Fruit fly (Drosophila melanogaster) whole organism, embryonic: ENCODE measurements around the gene Polr1D.

ENCODE experiments used
- ATbp ChIP-seq: fragments of 200-800 bp; sonication (Bioruptor generic); optimal IDR thresholded peaks from 2 replicates; lab custom pipeline; 2017; ENCODE audit warnings: missing biosample characterization, mild to moderate bottlenecking, missing genetic modification characterization, missing genetic modification reagents
- B-H2 ChIP-seq: fragments of 200-800 bp; sonication (Bioruptor generic); optimal IDR thresholded peaks from 2 replicates; lab custom pipeline; 2018; ENCODE audit warnings: missing biosample characterization, mild to moderate bottlenecking, missing genetic modification characterization
- CG10959 ChIP-seq: fragments of 200-800 bp; sonication (Bioruptor generic); IDR thresholded peaks from 2 replicates; pipeline ENCODE4 v1.3.6; 2022; ENCODE audit warnings: missing biosample characterization, missing genetic modification characterization
- CG11093 ChIP-seq: fragments of 200-800 bp; sonication (Bioruptor generic); IDR thresholded peaks from 3 replicates; pipeline ENCODE4 v1.3.6; 2022; ENCODE audit warnings: missing biosample characterization, missing genetic modification characterization
- CG12299 ChIP-seq: fragments of 200-800 bp; sonication (Bioruptor generic); optimal IDR thresholded peaks from 2 replicates; lab custom pipeline; 2018; ENCODE audit warnings: missing biosample characterization, mild to moderate bottlenecking, missing genetic modification characterization
- CG1233 ChIP-seq: fragments of 200-800 bp; sonication (Bioruptor generic); optimal IDR thresholded peaks from 4 replicates; lab custom pipeline; 2018; ENCODE audit warnings: missing biosample characterization, mild to moderate bottlenecking, missing genetic modification characterization
- CG13775 ChIP-seq: fragments of 200-800 bp; sonication (Bioruptor generic); optimal IDR thresholded peaks from 3 replicates; lab custom pipeline; 2017; ENCODE audit warnings: missing biosample characterization, mild to moderate bottlenecking, missing genetic modification characterization
- CG14965 ChIP-seq: fragments of 200-800 bp; sonication (Bioruptor generic); optimal IDR thresholded peaks from 2 replicates; lab custom pipeline; 2016; ENCODE audit warnings: missing biosample characterization, missing genetic modification characterization, borderline replicate concordance
- CG18599 ChIP-seq: fragments of 200-800 bp; sonication (Bioruptor generic); optimal IDR thresholded peaks from 3 replicates; lab custom pipeline; 2017; ENCODE audit warnings: missing biosample characterization, missing genetic modification characterization, mild to moderate bottlenecking, moderate library complexity, missing genetic modification reagents
- CG32772 ChIP-seq: fragments of 200-800 bp; sonication (Bioruptor generic); IDR thresholded peaks from 2 replicates; pipeline ENCODE4 v1.3.6; 2022; ENCODE audit warnings: missing biosample characterization, missing genetic modification characterization
- CG33557 ChIP-seq: fragments of 200-800 bp; sonication (Bioruptor generic); optimal IDR thresholded peaks from 2 replicates; lab custom pipeline; 2019; ENCODE audit warnings: missing biosample characterization, mild to moderate bottlenecking, missing genetic modification characterization, moderate library complexity
- CG34422 ChIP-seq: fragments of 200-800 bp; sonication (Bioruptor generic); IDR thresholded peaks from 3 replicates; pipeline ENCODE4 v1.3.6; 2022; ENCODE audit warnings: missing biosample characterization, missing genetic modification characterization
- CG4328 ChIP-seq: fragments of 200-800 bp; sonication (Bioruptor generic); optimal IDR thresholded peaks from 3 replicates; lab custom pipeline; 2017; ENCODE audit warnings: missing biosample characterization, missing genetic modification reagents, missing genetic modification characterization
- CG5180 ChIP-seq: fragments of 200-800 bp; sonication (Bioruptor generic); optimal IDR thresholded peaks from 3 replicates; lab custom pipeline; 2017; ENCODE audit warnings: missing biosample characterization, missing genetic modification characterization, mild to moderate bottlenecking, moderate library complexity, missing genetic modification reagents
- CG6689 ChIP-seq: fragments of 200-800 bp; sonication (Bioruptor generic); IDR thresholded peaks from 2 replicates; pipeline ENCODE4 v1.3.6; 2022; ENCODE audit warnings: missing biosample characterization, missing genetic modification characterization
- CG6813 ChIP-seq: fragments of 200-800 bp; sonication (Bioruptor generic); optimal IDR thresholded peaks from 2 replicates; lab custom pipeline; 2017; ENCODE audit warnings: missing biosample characterization, missing genetic modification characterization, mild to moderate bottlenecking, moderate library complexity, missing genetic modification reagents
- CG7271 ChIP-seq: fragments of 200-800 bp; sonication (Bioruptor generic); optimal IDR thresholded peaks from 2 replicates; lab custom pipeline; 2018; ENCODE audit warnings: missing biosample characterization, mild to moderate bottlenecking, missing genetic modification characterization, moderate library complexity
- CG7372 ChIP-seq: fragments of 200-800 bp; sonication (Bioruptor generic); IDR thresholded peaks from 2 replicates; pipeline ENCODE4 v1.3.6; 2022; ENCODE audit warnings: missing biosample characterization, missing genetic modification characterization
- CG7745 ChIP-seq: fragments of 200-800 bp; sonication (Bioruptor generic); optimal IDR thresholded peaks from 2 replicates; lab custom pipeline; 2018; ENCODE audit warnings: missing biosample characterization, mild to moderate bottlenecking, missing genetic modification characterization, moderate library complexity
- CG9797 ChIP-seq: fragments of 200-800 bp; sonication (Bioruptor generic); optimal IDR thresholded peaks from 3 replicates; lab custom pipeline; 2018; ENCODE audit warnings: missing biosample characterization, mild to moderate bottlenecking, missing genetic modification characterization
- CG9876 ChIP-seq: fragments of 200-800 bp; sonication (Bioruptor generic); optimal IDR thresholded peaks from 2 replicates; lab custom pipeline; 2016; ENCODE audit warnings: missing biosample characterization, missing genetic modification characterization
- CG9932 ChIP-seq: fragments of 200-800 bp; sonication (Bioruptor generic); IDR thresholded peaks from 2 replicates; pipeline ENCODE4 v1.3.6; 2022; ENCODE audit warnings: missing biosample characterization, missing genetic modification characterization
- CTCF ChIP-seq: fragments of 200-800 bp; sonication (Bioruptor generic); optimal IDR thresholded peaks from 2 replicates; lab custom pipeline; 2017; ENCODE audit warnings: missing biosample characterization, mild to moderate bottlenecking, missing genetic modification characterization, moderate library complexity
- Dbx ChIP-seq: fragments of 200-800 bp; sonication (Bioruptor generic); IDR thresholded peaks from 3 replicates; pipeline ENCODE4 v1.3.6; 2022; ENCODE audit warnings: missing biosample characterization, missing genetic modification characterization
- E2f1 ChIP-seq: fragments of 200-800 bp; sonication (Bioruptor generic); IDR thresholded peaks from 2 replicates; pipeline ENCODE4 v1.3.6; 2022; ENCODE audit warnings: missing biosample characterization, missing genetic modification characterization
- Fer1 ChIP-seq: fragments of 200-800 bp; sonication (Bioruptor generic); optimal IDR thresholded peaks from 2 replicates; lab custom pipeline; 2017; ENCODE audit warnings: missing biosample characterization, mild to moderate bottlenecking, missing genetic modification characterization
- HLH54F ChIP-seq: fragments of 200-800 bp; sonication (Bioruptor generic); optimal IDR thresholded peaks from 3 replicates; lab custom pipeline; 2016; ENCODE audit warnings: missing biosample characterization, missing genetic modification characterization
- HmgZ ChIP-seq: fragments of 200-800 bp; sonication (Bioruptor generic); optimal IDR thresholded peaks from 2 replicates; lab custom pipeline; 2018; ENCODE audit warnings: missing biosample characterization, mild to moderate bottlenecking, missing genetic modification characterization
- Optix ChIP-seq: fragments of 200-800 bp; sonication (Bioruptor generic); IDR thresholded peaks from 3 replicates; pipeline ENCODE4 v1.3.6; 2022; ENCODE audit warnings: missing biosample characterization, missing genetic modification characterization
- Side ChIP-seq: fragments of 200-800 bp; sonication (Bioruptor generic); optimal IDR thresholded peaks from 2 replicates; lab custom pipeline; 2016; ENCODE audit warnings: missing biosample characterization, missing genetic modification characterization
- Sox102F ChIP-seq: fragments of 200-800 bp; sonication (Bioruptor generic); optimal IDR thresholded peaks from 2 replicates; lab custom pipeline; 2018; ENCODE audit warnings: missing biosample characterization, mild to moderate bottlenecking, missing genetic modification characterization, moderate library complexity
- Sry-β ChIP-seq: fragments of 200-800 bp; sonication (Bioruptor generic); optimal IDR thresholded peaks from 2 replicates; lab custom pipeline; 2018; ENCODE audit warnings: missing biosample characterization, mild to moderate bottlenecking, missing genetic modification characterization, moderate library complexity
- Taf1 ChIP-seq: fragments of 200-800 bp; sonication (Bioruptor generic); IDR thresholded peaks from 2 replicates; pipeline ENCODE4 v1.3.6; 2022; ENCODE audit warnings: missing biosample characterization, missing genetic modification characterization
- Xbp1 ChIP-seq: fragments of 200-800 bp; sonication (Bioruptor generic); optimal IDR thresholded peaks from 3 replicates; lab custom pipeline; 2016; ENCODE audit warnings: missing biosample characterization, mild to moderate bottlenecking, missing genetic modification characterization
- btn ChIP-seq: fragments of 200-800 bp; sonication (Bioruptor generic); optimal IDR thresholded peaks from 2 replicates; lab custom pipeline; 2016; ENCODE audit warnings: missing biosample characterization, missing genetic modification characterization
- cad ChIP-seq: fragments of >200 bp; optimal IDR thresholded peaks from 2 replicates; lab custom pipeline; 2017; ENCODE audit warnings: missing biosample characterization, missing genetic modification characterization
- cg ChIP-seq: fragments of 200-800 bp; sonication (Bioruptor generic); optimal IDR thresholded peaks from 3 replicates; lab custom pipeline; 2019; ENCODE audit warnings: missing biosample characterization, mild to moderate bottlenecking, missing genetic modification characterization, moderate library complexity
- ci ChIP-seq: fragments of 200-800 bp; sonication (Bioruptor generic); IDR thresholded peaks from 3 replicates; pipeline ENCODE4 v1.3.6; 2022; ENCODE audit warnings: missing biosample characterization, missing genetic modification characterization
- crc ChIP-seq: fragments of 200-800 bp; sonication (Bioruptor generic); optimal IDR thresholded peaks from 2 replicates; lab custom pipeline; 2016; ENCODE audit warnings: missing biosample characterization, missing genetic modification characterization
- croc ChIP-seq: fragments of 200-800 bp; sonication (Bioruptor generic); conservative IDR thresholded peaks from 3 replicates; pipeline ENCODE4 v1.3.6; 2022; ENCODE audit warnings: missing biosample characterization, missing genetic modification characterization
- cwo ChIP-seq: fragments of 200-800 bp; sonication (Bioruptor generic); optimal IDR thresholded peaks from 3 replicates; lab custom pipeline; 2017; ENCODE audit warnings: missing biosample characterization, missing genetic modification characterization, mild to moderate bottlenecking, moderate library complexity, missing genetic modification reagents
- dan ChIP-seq: fragments of 200-800 bp; sonication (Bioruptor generic); IDR thresholded peaks from 2 replicates; pipeline ENCODE4 v1.3.6; 2022; ENCODE audit warnings: missing biosample characterization, missing genetic modification characterization
- fd64A ChIP-seq: fragments of 200-800 bp; sonication (Bioruptor generic); optimal IDR thresholded peaks from 3 replicates; lab custom pipeline; 2018; ENCODE audit warnings: missing biosample characterization, mild to moderate bottlenecking, missing genetic modification characterization
- insv ChIP-seq, 2 experiments: fragments of 200-800 bp; sonication (Bioruptor generic); optimal IDR thresholded peaks; 3 replicates each; lab custom pipeline; 2016 to 2018; ENCODE audit warnings: missing biosample characterization in 2 of 2, missing genetic modification characterization in 2 of 2
- nerfin-2 ChIP-seq: fragments of 200-800 bp; sonication (Bioruptor generic); IDR thresholded peaks from 2 replicates; pipeline ENCODE4 v1.3.6; 2022; ENCODE audit warnings: missing biosample characterization, missing genetic modification characterization; ENCODE audit not compliant: partially characterized antibody
- nom ChIP-seq: fragments of 200-800 bp; sonication (Bioruptor generic); optimal IDR thresholded peaks from 2 replicates; lab custom pipeline; 2017; ENCODE audit warnings: missing biosample characterization, missing genetic modification characterization, mild to moderate bottlenecking, moderate library complexity, missing genetic modification reagents
- pnt ChIP-seq: fragments of 200-800 bp; sonication (Bioruptor generic); optimal IDR thresholded peaks from 3 replicates; lab custom pipeline; 2016; ENCODE audit warnings: missing biosample characterization, missing genetic modification characterization
- sens-2 ChIP-seq: fragments of 200-800 bp; sonication (Bioruptor generic); IDR thresholded peaks from 2 replicates; pipeline ENCODE4 v1.3.6; 2022; ENCODE audit warnings: missing biosample characterization, missing genetic modification characterization
- sim ChIP-seq: fragments of 200-800 bp; sonication (Bioruptor generic); IDR thresholded peaks from 2 replicates; pipeline ENCODE4 v1.3.6; 2022; ENCODE audit warnings: missing biosample characterization, missing genetic modification characterization
- sima ChIP-seq: fragments of 200-800 bp; sonication (Bioruptor generic); optimal IDR thresholded peaks from 2 replicates; lab custom pipeline; 2016; ENCODE audit warnings: missing biosample characterization, missing genetic modification characterization
- sqz ChIP-seq: fragments of 200-800 bp; sonication (Bioruptor generic); optimal IDR thresholded peaks from 3 replicates; lab custom pipeline; 2018; ENCODE audit warnings: missing biosample characterization, mild to moderate bottlenecking, missing genetic modification characterization
- zf30C ChIP-seq: fragments of 200-800 bp; sonication (Bioruptor generic); optimal IDR thresholded peaks from 3 replicates; lab custom pipeline; 2018; ENCODE audit warnings: missing biosample characterization, mild to moderate bottlenecking, missing genetic modification characterization

Gene Polr1D

dm6 chr2L:19120984-19121383 is 14.0 kb downstream of the Polr1D start (continued):
- no peak for TF ChIP-seq Taf1
- no peak for TF ChIP-seq sqz (GFP tag; lab: Kevin White, UChicago)
- no peak for TF ChIP-seq CG9797
- TF ChIP-seq CTCF = no peak
- peak; percentile 38; the same call in 1 of the 3 replicates for TF ChIP-seq CG34422 (GFP tag; lab: Robert Waterston, UW)
- TF ChIP-seq zf30C (GFP tag; lab: Kevin White, UChicago) = no peak
- no peak for TF ChIP-seq HmgZ (tag; lab: Kevin White, UChicago)
- peak; percentile 28 for TF ChIP-seq CG1233
- no peak for TF ChIP-seq croc
- no peak for TF ChIP-seq B-H2 (GFP tag; lab: Kevin White, UChicago)
- no peak for TF ChIP-seq E2f1 (GFP tag; lab: Robert Waterston, UW)
- TF ChIP-seq btn (GFP tag; lab: Kevin White, UChicago) = no peak
- TF ChIP-seq nom (GFP tag; lab: Kevin White, UChicago) = no peak
- peak; percentile 58 for TF ChIP-seq Xbp1 (GFP tag; lab: Kevin White, UChicago)
- no peak for TF ChIP-seq CG11093 (GFP tag; lab: Robert Waterston, UW)
- no peak for TF ChIP-seq CG5180 (GFP tag; lab: Kevin White, UChicago)
- TF ChIP-seq ci (GFP tag; lab: Robert Waterston, UW) = peak; percentile 43; the same call in 1 of the 3 replicates
- TF ChIP-seq CG18599 (GFP tag; lab: Kevin White, UChicago) = peak; percentile 57
- TF ChIP-seq sens-2 (GFP tag; lab: Robert Waterston, UW) = no peak
- no peak for TF ChIP-seq fd64A (GFP tag; lab: Kevin White, UChicago)
- TF ChIP-seq cwo (GFP tag; lab: Kevin White, UChicago) = no peak
- no peak for TF ChIP-seq CG12299
- TF ChIP-seq dan (GFP tag; lab: Robert Waterston, UW) = no peak
- TF ChIP-seq cad (GFP tag; lab: Kevin White, UChicago) = no peak
- TF ChIP-seq CG14965 = no peak
- TF ChIP-seq sima (GFP tag; lab: Kevin White, UChicago) = no peak
- no peak for TF ChIP-seq nerfin-2
- TF ChIP-seq HLH54F (GFP tag; lab: Kevin White, UChicago) = peak; percentile 37
- TF ChIP-seq CG6689 = 0 out of 2 replicates have a peak, but pooled peaks have one; percentile 23
- peak; percentile 12 for TF ChIP-seq CG13775 (GFP tag; lab: Kevin White, UChicago)
- peak; percentile 6 for TF ChIP-seq crc (GFP tag; lab: Kevin White, UChicago)
- no peak for TF ChIP-seq CG7372 (GFP tag; lab: Robert Waterston, UW)
- no peak for TF ChIP-seq Optix
- no peak for TF ChIP-seq Sry-β (GFP tag; lab: Kevin White, UChicago)
- TF ChIP-seq insv (GFP tag; optimal IDR thresholded peaks at IDR 0.05; lab: Kevin White, UChicago) = no peak
- TF ChIP-seq CG10959 (GFP tag; lab: Robert Waterston, UW) = no peak
- peak; percentile 47 for TF ChIP-seq Fer1
- no peak for TF ChIP-seq sim (GFP tag; lab: Robert Waterston, UW)
- TF ChIP-seq CG6813 (GFP tag; lab: Kevin White, UChicago) = peak; percentile 13
- no peak for TF ChIP-seq ATbp (GFP tag; lab: Kevin White, UChicago)
- TF ChIP-seq CG7745 (tag; lab: Kevin White, UChicago) = no peak
- no peak for TF ChIP-seq CG9876
- no peak for TF ChIP-seq cg (GFP tag; lab: Kevin White, UChicago)
- no peak for TF ChIP-seq CG33557 (GFP tag; lab: Kevin White, UChicago)
- peak; percentile 50; the same call in 1 of the 2 replicates for TF ChIP-seq CG9932 (GFP tag; lab: Robert Waterston, UW)
- TF ChIP-seq CG4328 (GFP tag; lab: Kevin White, UChicago) = no peak
- TF ChIP-seq Side (GFP tag; lab: Kevin White, UChicago) = peak; percentile 23
- no peak for TF ChIP-seq Dbx
- no peak for TF ChIP-seq CG32772
- TF ChIP-seq Sox102F (GFP tag; lab: Kevin White, UChicago) = peak; percentile 35
- peak; percentile 39 for TF ChIP-seq pnt (GFP tag; lab: Kevin White, UChicago)
- no peak for TF ChIP-seq CG7271 (tag; lab: Kevin White, UChicago)
